Worm (Caenorhabditis elegans) whole organism, dauer: ENCODE data around the gene arrd-6.

Experiments
- unc-62 ChIP-seq: sonication (generic microtip); optimal IDR thresholded peaks from 2 replicates; lab custom pipeline; 2017; ENCODE audit warnings: missing biosample characterization, missing genetic modification reagents, missing genetic modification characterization

Gene arrd-6

ce11 chrII:11156160-11156559 is 13.6 kb downstream of the arrd-6 start:
- TF ChIP-seq unc-62: no peak

DNA sequence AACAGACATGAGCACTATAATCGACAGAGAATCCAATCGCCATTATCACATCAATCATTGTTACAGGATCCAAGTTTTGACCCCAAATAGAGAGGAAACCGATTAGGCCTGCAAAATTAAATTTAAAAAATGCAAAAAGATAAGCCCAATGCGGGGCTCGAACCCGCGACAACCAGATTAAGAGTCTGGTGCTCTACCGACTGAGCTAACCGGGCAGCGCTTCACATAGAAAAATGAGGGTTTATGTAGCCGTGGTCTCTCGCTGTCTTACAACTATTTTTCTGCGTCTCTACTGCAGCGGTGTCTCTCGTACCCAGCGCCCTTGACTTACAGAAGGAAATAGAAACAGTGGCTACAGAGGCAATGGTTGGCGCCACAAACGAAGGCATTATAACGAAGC is 15.1 kb downstream of the arrd-6 start:
- no peak for TF ChIP-seq unc-62

ce11 chrII:11161675-11162074 is 19.1 kb downstream of the arrd-6 start:
- TF ChIP-seq unc-62: no peak

DNA sequence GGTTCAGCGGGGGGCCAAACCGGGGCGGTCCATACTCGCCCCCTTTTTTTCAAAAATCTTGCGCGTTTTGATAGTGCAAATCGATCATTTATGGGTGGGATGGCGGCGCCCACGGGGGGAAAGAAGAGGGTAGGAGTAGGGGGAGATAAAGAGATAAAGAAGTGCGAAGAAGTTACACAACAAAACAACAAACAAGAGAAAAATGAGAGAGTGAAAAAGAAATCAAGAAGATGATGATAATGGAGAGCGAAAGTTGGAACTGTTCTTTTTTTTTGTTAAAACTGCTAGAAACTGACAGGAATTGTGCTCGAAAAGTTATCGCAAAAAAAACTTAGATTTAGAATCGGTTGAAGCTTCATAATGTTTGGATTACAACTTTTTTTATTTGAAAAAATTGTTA is 19.9 kb downstream of the arrd-6 start, which contains the start of gene ptr-13:
Gene ptr-13, minus strand, starts transcription at position 92 of the 400 bp plus-strand sequence.
- no peak for TF ChIP-seq unc-62

- TF ChIP-seq unc-62: no peak
Measured at ce11 chrII:11163291-11163690, 20.8 kb downstream of the arrd-6 start.

DNA sequence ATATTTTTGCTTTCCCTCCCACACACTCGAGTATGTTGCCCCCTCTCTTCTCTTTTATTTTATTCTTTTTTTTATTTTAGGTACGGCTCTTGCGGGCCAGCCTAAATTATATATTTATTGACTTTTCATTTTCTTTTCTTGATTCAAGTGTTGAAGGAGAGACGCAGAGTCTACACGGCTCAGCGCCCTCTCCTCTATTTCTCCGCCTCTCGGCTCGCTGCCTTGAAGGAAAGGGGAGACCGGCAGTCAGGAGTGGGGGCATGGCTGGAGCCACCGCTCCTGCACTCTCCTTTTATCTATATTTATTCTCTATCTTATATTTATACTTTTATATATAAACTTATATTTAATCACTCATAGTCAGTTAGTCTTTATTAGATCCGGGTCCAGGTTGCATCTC is 23.9 kb downstream of the arrd-6 start:
- no peak for TF ChIP-seq unc-62

DNA sequence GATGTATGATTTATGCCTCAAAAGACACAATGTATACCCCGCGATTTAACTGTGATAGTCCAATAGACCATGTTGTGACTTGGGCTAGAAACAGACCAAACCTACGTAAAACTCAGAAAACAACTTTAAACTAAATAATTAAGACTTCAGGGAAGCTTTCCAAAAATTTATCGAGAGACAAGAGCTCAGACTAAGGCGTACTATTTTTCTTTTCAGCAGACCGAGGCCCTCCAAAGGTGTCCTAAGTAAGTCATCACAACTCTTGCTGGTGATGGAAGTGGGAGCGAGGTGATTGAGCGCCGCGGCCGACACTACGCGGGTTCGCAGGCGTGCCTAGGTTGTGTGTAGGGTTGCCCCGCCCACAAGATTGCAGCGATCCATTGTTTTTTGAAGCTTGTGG is 24.5 kb downstream of the arrd-6 start:
- no peak for TF ChIP-seq unc-62

DNA sequence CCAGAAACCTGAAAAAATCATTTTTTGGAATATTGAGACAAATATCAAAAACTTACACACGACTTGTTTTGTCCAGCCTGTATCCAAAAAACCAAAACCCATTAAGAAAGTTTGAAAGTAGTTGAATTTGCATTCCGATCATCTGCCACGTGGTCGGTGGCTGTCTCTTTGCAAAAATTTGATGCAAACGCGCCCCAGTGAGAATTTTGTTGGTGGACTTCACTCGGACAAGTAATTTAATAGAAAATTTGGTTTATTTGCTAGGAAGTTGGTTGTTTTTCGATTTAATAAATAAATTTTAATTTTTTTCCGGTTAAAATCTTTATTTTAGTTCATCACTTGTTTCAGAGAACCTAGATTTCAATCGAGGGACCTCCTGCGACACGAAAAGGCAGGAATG is 32.8 kb downstream of the arrd-6 start:
- no peak for TF ChIP-seq unc-62

DNA sequence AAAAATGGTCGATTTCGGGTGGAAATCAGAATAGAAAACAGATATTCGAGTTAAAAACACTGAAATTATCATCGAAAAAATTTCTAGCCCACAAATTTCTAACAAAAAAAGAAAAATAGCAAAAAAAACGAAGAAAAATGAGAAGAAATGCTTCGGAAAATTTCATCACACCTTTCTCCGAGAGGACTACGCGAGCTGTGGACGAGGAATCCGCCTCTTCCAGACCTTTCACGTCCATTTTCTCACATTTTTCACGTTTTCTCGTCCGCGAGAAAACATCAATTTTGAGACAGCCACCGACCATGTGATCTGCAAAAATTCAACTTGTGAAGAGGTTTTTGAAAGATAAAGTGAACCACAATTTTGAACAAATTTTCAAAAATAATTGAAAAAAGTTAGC is 33.9 kb downstream of the arrd-6 start:
- TF ChIP-seq unc-62: no peak

DNA sequence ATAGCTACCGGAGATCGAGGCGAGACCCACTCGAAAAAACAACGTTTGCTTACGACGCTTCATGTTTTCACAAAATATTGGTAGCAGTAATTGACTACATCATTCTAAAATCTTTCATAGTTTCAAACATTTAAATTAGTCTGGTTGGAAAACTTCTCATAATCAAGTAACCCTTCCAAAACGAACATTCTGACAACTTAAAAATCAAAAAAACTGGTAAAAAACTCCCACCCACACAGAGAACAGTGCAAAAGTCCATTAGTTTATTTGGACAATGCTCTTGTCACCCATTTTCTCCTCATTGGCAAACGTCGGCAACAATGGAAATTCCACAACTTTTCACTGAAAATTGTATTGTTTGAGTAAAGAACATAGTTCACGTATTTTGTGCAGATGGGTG is 34.8 kb downstream of the arrd-6 start, which contains the start of gene F37H8.6:
Gene F37H8.6, minus strand, starts transcription at position 101 of the 400 bp plus-strand sequence.
- no peak for TF ChIP-seq unc-62

- no peak for TF ChIP-seq unc-62
Measured at ce11 chrII:11178737-11179136, 36.2 kb downstream of the arrd-6 start.

ce11 chrII:11181250-11181704 is 38.7 kb downstream of the arrd-6 start, which contains the start of gene bigr-1:
bigr-1 (plus strand) TSS chrII:11181654.
- no peak for TF ChIP-seq unc-62

DNA sequence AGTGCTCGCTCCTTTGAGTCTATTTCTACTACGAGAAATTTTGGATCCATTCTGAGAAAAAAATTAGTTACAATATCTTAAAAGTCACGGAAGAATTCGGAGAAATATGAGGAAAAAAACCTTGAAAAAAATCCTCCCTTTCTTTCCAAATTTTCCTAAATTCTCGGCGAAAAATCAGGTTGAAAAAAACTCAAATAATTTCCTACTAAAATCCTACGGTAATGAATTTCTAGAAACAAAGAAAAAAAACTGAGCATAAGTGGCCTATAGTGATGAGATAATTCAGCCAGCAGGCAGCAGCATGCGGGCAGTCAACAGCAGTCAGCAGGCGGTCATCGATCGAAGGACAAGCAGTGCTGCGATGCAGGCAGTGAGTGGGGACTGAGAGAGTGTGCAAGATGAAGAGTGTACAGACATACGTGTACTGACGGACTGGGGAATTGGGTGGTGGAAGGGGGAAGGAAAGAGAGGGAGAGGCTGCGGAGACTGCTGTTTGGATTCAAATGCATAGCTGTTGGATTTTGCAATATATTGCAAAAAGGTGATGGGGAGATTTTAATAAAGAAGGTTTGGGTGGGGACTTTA is 42.3 kb downstream of the arrd-6 start, which contains the start of gene lir-3:
Gene lir-3, minus strand, starts transcription at position 51 of the 585 bp plus-strand sequence.
- TF ChIP-seq unc-62: no peak

ce11 chrII:11185728-11186127 is 43.2 kb downstream of the arrd-6 start, which contains the start of gene sfxn-1.2:
sfxn-1.2 (plus strand) TSS chrII:11186028.
- TF ChIP-seq unc-62: no peak

- no peak for TF ChIP-seq unc-62
Measured at ce11 chrII:11188026-11188425, 45.5 kb downstream of the arrd-6 start, which contains the start of gene F37H8.5. F37H8.5 (plus strand) TSS chrII:11188206.

ce11 chrII:11192488-11192887 is 49.9 kb downstream of the arrd-6 start:
- no peak for TF ChIP-seq unc-62

DNA sequence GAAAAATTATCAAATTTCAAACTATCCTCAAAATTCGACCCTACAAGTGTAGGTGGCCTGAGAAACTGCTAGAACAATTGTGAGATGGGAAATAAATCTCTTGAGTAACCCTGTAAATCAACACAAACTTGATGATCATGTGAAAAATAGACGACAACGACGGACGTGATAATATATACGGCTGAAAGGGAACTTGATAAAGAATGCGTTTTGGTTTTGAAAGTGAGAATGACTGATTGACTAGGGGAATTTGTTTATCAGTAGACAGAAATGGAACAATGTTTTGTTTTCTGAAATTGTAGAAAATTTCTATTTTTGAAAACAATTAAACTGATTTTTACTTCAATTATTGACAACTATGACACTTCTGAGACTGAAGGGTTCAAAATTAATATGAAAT is 51.0 kb downstream of the arrd-6 start:
- no peak for TF ChIP-seq unc-62
